Worm (Caenorhabditis elegans) whole organism, L1 larva: ENCODE measurements around the gene Y55F3BR.10.

Experiments
- C04F5.9 ChIP-seq: sonication (generic microtip); optimal IDR thresholded peaks from 2 replicates; lab custom pipeline; 2016; ENCODE audit warnings: missing genetic modification characterization, missing compliant biosample characterization
- F16B12.6 ChIP-seq: fragments of 150-350 bp; optimal IDR thresholded peaks from 2 replicates; lab custom pipeline; 2014; ENCODE audit warnings: missing biosample characterization, missing genetic modification characterization
- aha-1 ChIP-seq: fragments of 150-350 bp; optimal IDR thresholded peaks from 2 replicates; lab custom pipeline; 2014; ENCODE audit warnings: missing biosample characterization, missing genetic modification characterization
- blmp-1 ChIP-seq: fragments of 150-350 bp; optimal IDR thresholded peaks from 2 replicates; lab custom pipeline; 2014; ENCODE audit warnings: missing biosample characterization, missing genetic modification characterization
- ceh-8 ChIP-seq: fragments of 200-800 bp; sonication (Bioruptor generic); optimal IDR thresholded peaks from 2 replicates; lab custom pipeline; 2018; ENCODE audit warnings: mild to moderate bottlenecking, missing genetic modification characterization, moderate library complexity, missing compliant biosample characterization
- ceh-90 ChIP-seq: sonication (generic microtip); optimal IDR thresholded peaks from 2 replicates; lab custom pipeline; 2016; ENCODE audit warnings: missing genetic modification characterization, missing compliant biosample characterization
- ces-1 ChIP-seq: fragments of 150-350 bp; optimal IDR thresholded peaks from 2 replicates; lab custom pipeline; 2014; ENCODE audit warnings: missing biosample characterization, missing genetic modification reagents, missing genetic modification characterization
- dsc-1 ChIP-seq: sonication (generic microtip); optimal IDR thresholded peaks from 2 replicates; lab custom pipeline; 2016; ENCODE audit warnings: mild to moderate bottlenecking, missing genetic modification characterization, missing compliant biosample characterization
- efl-1 ChIP-seq, 4 experiments: fragments of 150-350 bp; optimal IDR thresholded peaks in 3 of 4; peaks in 1 of 4; 1 replicate in 1 of 4; 2 replicates in 3 of 4; lab custom pipeline; 2014; ENCODE audit warnings: missing biosample characterization in 2 of 4, missing genetic modification characterization in 2 of 4, missing genetic modification reagents in 2 of 4
- elt-2 ChIP-seq: sonication (generic microtip); optimal IDR thresholded peaks from 2 replicates; lab custom pipeline; 2016; ENCODE audit warnings: missing genetic modification characterization, mild to moderate bottlenecking, inconsistent platforms, missing compliant biosample characterization, missing genetic modification reagents
- fkh-10 ChIP-seq: sonication (generic microtip); optimal IDR thresholded peaks from 2 replicates; lab custom pipeline; 2017; ENCODE audit warnings: missing biosample characterization, missing genetic modification reagents, missing genetic modification characterization
- fkh-4 ChIP-seq: sonication (generic microtip); optimal IDR thresholded peaks from 2 replicates; lab custom pipeline; 2016; ENCODE audit warnings: missing compliant biosample characterization, missing genetic modification characterization, borderline replicate concordance
- fkh-8 ChIP-seq: sonication (generic microtip); optimal IDR thresholded peaks from 2 replicates; lab custom pipeline; 2016; ENCODE audit warnings: mild to moderate bottlenecking, missing genetic modification characterization, missing compliant biosample characterization
- grh-1 ChIP-seq: fragments of 200-800 bp; sonication (Bioruptor generic); IDR thresholded peaks from 2 replicates; pipeline ENCODE4 v1.3.6; 2022; ENCODE audit warnings: missing genetic modification reagents, missing genetic modification characterization, missing compliant biosample characterization
- hlh-17 ChIP-seq: fragments of 200-800 bp; sonication (Bioruptor generic); optimal IDR thresholded peaks from 2 replicates; lab custom pipeline; 2018; ENCODE audit warnings: missing genetic modification characterization, mild to moderate bottlenecking, missing compliant biosample characterization, moderate library complexity, borderline replicate concordance
- irx-1 ChIP-seq: sonication (generic microtip); optimal IDR thresholded peaks from 2 replicates; lab custom pipeline; 2016; ENCODE audit warnings: missing genetic modification characterization, missing compliant biosample characterization
- jun-1 ChIP-seq: fragments of 150-350 bp; optimal IDR thresholded peaks from 2 replicates; lab custom pipeline; 2014; ENCODE audit warnings: missing biosample characterization, missing genetic modification reagents, missing genetic modification characterization
- lin-14 ChIP-seq: fragments of 200-800 bp; sonication (Bioruptor generic); optimal IDR thresholded peaks from 2 replicates; lab custom pipeline; 2018; ENCODE audit warnings: mild to moderate bottlenecking, missing genetic modification characterization, moderate library complexity, missing compliant biosample characterization
- lin-35 ChIP-seq, 2 experiments: fragments of 150-350 bp; optimal IDR thresholded peaks; 2 replicates each; lab custom pipeline; 2014; ENCODE audit warnings: missing biosample characterization in 2 of 2, missing genetic modification characterization in 2 of 2, missing genetic modification reagents in 2 of 2
- lir-3 ChIP-seq: sonication (generic microtip); optimal IDR thresholded peaks from 2 replicates; lab custom pipeline; 2016; ENCODE audit warnings: mild to moderate bottlenecking, missing genetic modification characterization, moderate library complexity, missing compliant biosample characterization; ENCODE audit not compliant: poor library complexity
- lsy-2 ChIP-seq, 2 experiments: fragments of 150-350 bp; optimal IDR thresholded peaks; 2 replicates each; lab custom pipeline; 2014; ENCODE audit warnings: missing biosample characterization in 2 of 2, missing genetic modification characterization in 2 of 2
- mab-9 ChIP-seq: fragments of 200-800 bp; sonication (Bioruptor generic); IDR thresholded peaks from 2 replicates; pipeline ENCODE4 v1.3.6; 2022; ENCODE audit warnings: missing genetic modification reagents, missing genetic modification characterization, missing compliant biosample characterization
- mdl-1 ChIP-seq, 2 experiments: fragments of 150-350 bp; optimal IDR thresholded peaks; 2 replicates each; lab custom pipeline; 2014 to 2017; ENCODE audit warnings: missing biosample characterization in 2 of 2, missing genetic modification characterization in 2 of 2, inconsistent platforms in 1 of 2
- mef-2 ChIP-seq: fragments of 150-350 bp; optimal IDR thresholded peaks from 2 replicates; lab custom pipeline; 2014; ENCODE audit warnings: missing biosample characterization, missing genetic modification characterization
- nhr-11 ChIP-seq: fragments of 150-350 bp; optimal IDR thresholded peaks from 2 replicates; lab custom pipeline; 2014; ENCODE audit warnings: missing biosample characterization, missing genetic modification characterization
- nhr-19 ChIP-seq: fragments of 200-800 bp; sonication (Bioruptor generic); conservative IDR thresholded peaks from 2 replicates; pipeline ENCODE4 v1.3.6; 2022; ENCODE audit warnings: missing genetic modification characterization, missing compliant biosample characterization
- nhr-20 ChIP-seq: sonication (generic microtip); optimal IDR thresholded peaks from 2 replicates; lab custom pipeline; 2016; ENCODE audit warnings: mild to moderate bottlenecking, missing genetic modification characterization, missing compliant biosample characterization
- nhr-28 ChIP-seq: fragments of 150-350 bp; optimal IDR thresholded peaks from 2 replicates; lab custom pipeline; 2014; ENCODE audit warnings: missing biosample characterization, missing genetic modification characterization
- nhr-71 ChIP-seq: sonication (generic microtip); optimal IDR thresholded peaks from 2 replicates; lab custom pipeline; 2016; ENCODE audit warnings: mild to moderate bottlenecking, missing genetic modification characterization, moderate library complexity, missing compliant biosample characterization
- nhr-84 ChIP-seq: sonication (generic microtip); optimal IDR thresholded peaks from 2 replicates; lab custom pipeline; 2017; ENCODE audit warnings: missing biosample characterization, missing genetic modification characterization
- pax-3 ChIP-seq: fragments of 200-800 bp; sonication (Bioruptor generic); optimal IDR thresholded peaks from 2 replicates; lab custom pipeline; 2018; ENCODE audit warnings: mild to moderate bottlenecking, missing genetic modification characterization, moderate library complexity, missing compliant biosample characterization
- rnt-1 ChIP-seq: sonication (generic microtip); optimal IDR thresholded peaks from 2 replicates; lab custom pipeline; 2016; ENCODE audit warnings: mild to moderate bottlenecking, missing genetic modification characterization, moderate library complexity, missing compliant biosample characterization
- snpc-4 ChIP-seq: fragments of 150-350 bp; optimal IDR thresholded peaks from 2 replicates; lab custom pipeline; 2014; ENCODE audit warnings: missing biosample characterization, missing genetic modification characterization
- snu-23 ChIP-seq: sonication (generic microtip); optimal IDR thresholded peaks from 2 replicates; lab custom pipeline; 2016; ENCODE audit warnings: missing genetic modification characterization, missing compliant biosample characterization
- sptf-1 ChIP-seq: fragments of 150-350 bp; optimal IDR thresholded peaks from 2 replicates; lab custom pipeline; 2014; ENCODE audit warnings: missing biosample characterization, missing genetic modification characterization
- swsn-7 ChIP-seq: sonication (generic microtip); optimal IDR thresholded peaks from 2 replicates; lab custom pipeline; 2016; ENCODE audit warnings: missing genetic modification characterization, missing compliant biosample characterization
- tbx-2 ChIP-seq: sonication (generic microtip); optimal IDR thresholded peaks from 2 replicates; lab custom pipeline; 2016; ENCODE audit warnings: missing genetic modification characterization, missing compliant biosample characterization
- unc-62 ChIP-seq: fragments of 150-350 bp; optimal IDR thresholded peaks from 2 replicates; lab custom pipeline; 2014; ENCODE audit warnings: missing biosample characterization, missing genetic modification reagents, missing genetic modification characterization
- unc-86 ChIP-seq: sonication (generic microtip); optimal IDR thresholded peaks from 2 replicates; lab custom pipeline; 2016; ENCODE audit warnings: missing genetic modification characterization, missing compliant biosample characterization
- unc-98 ChIP-seq: fragments of 200-800 bp; sonication (Bioruptor generic); IDR thresholded peaks from 2 replicates; pipeline ENCODE4 v1.3.6; 2022; ENCODE audit warnings: missing genetic modification characterization, missing compliant biosample characterization
- vab-15 ChIP-seq: sonication (generic microtip); optimal IDR thresholded peaks from 2 replicates; lab custom pipeline; 2017; ENCODE audit warnings: missing genotype, mild to moderate bottlenecking, missing genetic modification characterization, missing compliant biosample characterization
- xbp-1 ChIP-seq: sonication (generic microtip); optimal IDR thresholded peaks from 2 replicates; lab custom pipeline; 2016; ENCODE audit warnings: missing genetic modification characterization, missing compliant biosample characterization
- zag-1 ChIP-seq: fragments of 150-350 bp; optimal IDR thresholded peaks from 2 replicates; lab custom pipeline; 2014; ENCODE audit warnings: missing biosample characterization, missing genetic modification characterization
- ztf-11 ChIP-seq, 2 experiments: sonication (generic microtip); optimal IDR thresholded peaks; 2 replicates each; lab custom pipeline; 2016 to 2017; ENCODE audit warnings: missing genetic modification characterization in 2 of 2, missing biosample characterization in 1 of 2, missing compliant biosample characterization in 1 of 2
- ztf-4 ChIP-seq: fragments of 150-350 bp; optimal IDR thresholded peaks from 2 replicates; lab custom pipeline; 2014; ENCODE audit warnings: missing biosample characterization, missing genetic modification characterization

Gene Y55F3BR.10

ce11 chrIV:855483-855882, 23.2 kb downstream of the Y55F3BR.10 start:
- TF ChIP-seq elt-2 (tag; lab: Kevin White, UChicago) = peak; percentile 21
- TF ChIP-seq unc-98 (GFP tag; lab: Robert Waterston, UW) = no peak
- TF ChIP-seq efl-1 (optimal IDR thresholded peaks at IDR 0.05; lab: Kevin White, UChicago) = no peak
- peak in 1 of 2 experiments; percentile 85 for TF ChIP-seq efl-1 (GFP tag; optimal IDR thresholded peaks at IDR 0.05 in 1 of 2; lab: Kevin White, UChicago)
- TF ChIP-seq lin-35 (GFP tag; optimal IDR thresholded peaks at IDR 0.05; lab: Kevin White, UChicago) = peak in 1 of 2 experiments; percentile 10

ce11 chrIV:856038-856437, 23.8 kb downstream of the Y55F3BR.10 start:
- TF ChIP-seq lir-3 (tag; lab: Kevin White, UChicago) = no peak
- no peak for TF ChIP-seq ces-1
- no peak for TF ChIP-seq xbp-1 (tag; lab: Kevin White, UChicago)
- no peak for TF ChIP-seq aha-1
- TF ChIP-seq unc-86 (tag; lab: Kevin White, UChicago) = no peak
- TF ChIP-seq, all 84 proteins: peak for 0

- no peak for TF ChIP-seq ceh-90
- no peak for TF ChIP-seq swsn-7 (tag; lab: Kevin White, UChicago)
- TF ChIP-seq rnt-1 (tag; lab: Kevin White, UChicago) = no peak
- TF ChIP-seq fkh-8 (tag; lab: Kevin White, UChicago) = no peak
- no peak for TF ChIP-seq jun-1 (tag; lab: Kevin White, UChicago)
- no peak for TF ChIP-seq lir-3 (tag; lab: Kevin White, UChicago)
- no peak for TF ChIP-seq mdl-1 (tag; optimal IDR thresholded peaks at IDR 0.05; lab: Kevin White, UChicago)
- TF ChIP-seq nhr-11 (tag; lab: Kevin White, UChicago) = no peak
- TF ChIP-seq xbp-1 (tag; lab: Kevin White, UChicago) = no peak
- TF ChIP-seq hlh-17 (GFP tag; lab: Kevin White, UChicago) = no peak
Observed at ce11 chrIV:858630-859029, 26.4 kb downstream of the Y55F3BR.10 start, which contains the start of gene Y55F3BR.2. Gene Y55F3BR.2, plus strand, starts transcription at chrIV:858930.

DNA sequence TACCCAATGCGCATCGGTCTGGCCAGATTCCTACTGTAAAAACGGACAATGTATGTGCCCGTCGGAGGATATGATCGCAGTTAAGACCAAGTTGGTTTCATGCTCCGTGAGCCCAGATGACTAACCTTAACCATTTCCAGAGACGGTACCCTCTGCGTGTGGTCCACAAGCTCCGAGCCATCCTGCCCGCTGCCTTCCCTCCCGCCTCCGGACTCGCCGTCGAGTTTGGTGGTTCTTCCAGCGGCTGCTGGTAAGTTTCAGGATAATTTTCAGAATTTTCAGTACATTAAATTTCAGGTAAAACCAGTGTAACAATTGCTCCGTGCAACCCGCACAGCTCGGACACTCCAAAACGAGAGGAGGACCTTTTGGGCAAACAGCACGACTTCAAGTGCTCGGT, 28.6 kb downstream of the Y55F3BR.10 start:
- TF ChIP-seq dsc-1 (tag; lab: Kevin White, UChicago) = no peak
- TF ChIP-seq ztf-4 = no peak
- no peak for TF ChIP-seq pax-3
- TF ChIP-seq ztf-11 (tag; optimal IDR thresholded peaks at IDR 0.05; lab: Kevin White, UChicago) = no peak
- TF ChIP-seq mab-9 (GFP tag; lab: Robert Waterston, UW) = no peak
- no peak for TF ChIP-seq mef-2 (tag; lab: Kevin White, UChicago)
- no peak for TF ChIP-seq sptf-1
- no peak for TF ChIP-seq unc-98 (GFP tag; lab: Robert Waterston, UW)
- TF ChIP-seq unc-62 (GFP tag; lab: Kevin White, UChicago) = no peak
- no peak for TF ChIP-seq nhr-20 (tag; lab: Kevin White, UChicago)
- TF ChIP-seq ces-1 = no peak

- peak; percentile 29 for TF ChIP-seq C04F5.9
- TF ChIP-seq fkh-10 = no peak
- TF ChIP-seq mef-2 (tag; lab: Kevin White, UChicago) = no peak
- TF ChIP-seq lin-14 (GFP tag; lab: Kevin White, UChicago) = peak; percentile 77
- no peak for TF ChIP-seq zag-1 (tag; lab: Kevin White, UChicago)
- peak; percentile 54 for TF ChIP-seq nhr-11 (tag; lab: Kevin White, UChicago)
- peak in 1 of 2 experiments; percentile 44 for TF ChIP-seq ztf-11 (tag; optimal IDR thresholded peaks at IDR 0.05; lab: Kevin White, UChicago)
- no peak for TF ChIP-seq F16B12.6 (tag; lab: Kevin White, UChicago)
- peak; percentile 90 for TF ChIP-seq nhr-71 (tag; lab: Kevin White, UChicago)
- peak; percentile 68 for TF ChIP-seq tbx-2 (tag; lab: Kevin White, UChicago)
- TF ChIP-seq vab-15 (tag; lab: Kevin White, UChicago) = no peak
- TF ChIP-seq blmp-1 = peak; percentile 7
- no peak for TF ChIP-seq fkh-4 (tag; lab: Kevin White, UChicago)
- peak; percentile 76 for TF ChIP-seq grh-1 (GFP tag; lab: Robert Waterston, UW)
- peak; percentile 65 for TF ChIP-seq irx-1 (tag; lab: Kevin White, UChicago)
- TF ChIP-seq nhr-28 = no peak
- no peak for TF ChIP-seq nhr-84
- TF ChIP-seq nhr-19 (GFP tag; lab: Robert Waterston, UW) = peak; percentile 84
- peak; percentile 15 for TF ChIP-seq ceh-8 (GFP tag; lab: Kevin White, UChicago)
- TF ChIP-seq ceh-90 = no peak
- TF ChIP-seq snu-23 (GFP tag; lab: Kevin White, UChicago) = peak; percentile 88
- TF ChIP-seq snpc-4 (tag; lab: Kevin White, UChicago) = peak; percentile 99
- TF ChIP-seq lsy-2 (tag; optimal IDR thresholded peaks at IDR 0.05; lab: Kevin White, UChicago) = peak; percentile 59 to 70
Observed at ce11 chrIV:866828-867270, 34.6 kb downstream of the Y55F3BR.10 start.
